Worm (Caenorhabditis elegans) whole organism, L1 larva: Measurements from ENCODE around the gene C42D8.9.
A peak's percentile ranks its signal among the peaks of the same experiment; 100 is the strongest.

Source experiments
- C34B4.2 ChIP-seq: sonication (generic microtip); optimal IDR thresholded peaks from 2 replicates; lab custom pipeline; 2017; ENCODE audit warnings: mild to moderate bottlenecking, missing genetic modification characterization, missing compliant biosample characterization
- F16B12.6 ChIP-seq: fragments of 150-350 bp; optimal IDR thresholded peaks from 2 replicates; lab custom pipeline; 2014; ENCODE audit warnings: missing biosample characterization, missing genetic modification characterization
- alr-1 ChIP-seq: fragments of 200-800 bp; sonication (Bioruptor generic); optimal IDR thresholded peaks from 2 replicates; lab custom pipeline; 2018; ENCODE audit warnings: borderline replicate concordance, mild to moderate bottlenecking, missing genetic modification characterization, missing compliant biosample characterization
- aly-2 ChIP-seq: fragments of 150-350 bp; optimal IDR thresholded peaks from 2 replicates; lab custom pipeline; 2014; ENCODE audit warnings: missing biosample characterization, missing genetic modification characterization
- ama-1 ChIP-seq: fragments of 150-350 bp; optimal IDR thresholded peaks from 2 replicates; lab custom pipeline; 2014
- blmp-1 ChIP-seq: fragments of 150-350 bp; optimal IDR thresholded peaks from 2 replicates; lab custom pipeline; 2014; ENCODE audit warnings: missing biosample characterization, missing genetic modification characterization
- ceh-63 ChIP-seq: fragments of 200-800 bp; sonication (Bioruptor generic); optimal IDR thresholded peaks from 2 replicates; lab custom pipeline; 2018; ENCODE audit warnings: mild to moderate bottlenecking, missing genetic modification characterization, missing compliant biosample characterization
- ceh-8 ChIP-seq: fragments of 200-800 bp; sonication (Bioruptor generic); optimal IDR thresholded peaks from 2 replicates; lab custom pipeline; 2018; ENCODE audit warnings: mild to moderate bottlenecking, missing genetic modification characterization, moderate library complexity, missing compliant biosample characterization
- ceh-82 ChIP-seq, 3 experiments: fragments of 150-350 bp in 1 of 3; sonication (generic microtip) in 2 of 3; optimal IDR thresholded peaks; 2 replicates each; lab custom pipeline; 2014 to 2017; ENCODE audit warnings: missing biosample characterization in 3 of 3, missing genetic modification characterization in 3 of 3
- ceh-90 ChIP-seq: sonication (generic microtip); optimal IDR thresholded peaks from 2 replicates; lab custom pipeline; 2016; ENCODE audit warnings: missing genetic modification characterization, missing compliant biosample characterization
- ces-1 ChIP-seq: fragments of 150-350 bp; optimal IDR thresholded peaks from 2 replicates; lab custom pipeline; 2014; ENCODE audit warnings: missing biosample characterization, missing genetic modification reagents, missing genetic modification characterization
- dpl-1 ChIP-seq, 3 experiments: fragments of 150-350 bp in 2 of 3; sonication (generic microtip) in 1 of 3; optimal IDR thresholded peaks; 2 replicates each; lab custom pipeline; 2014 to 2017; ENCODE audit warnings: missing biosample characterization in 3 of 3, missing genetic modification characterization in 3 of 3, missing genetic modification reagents in 3 of 3
- egl-13 ChIP-seq: sonication (generic microtip); optimal IDR thresholded peaks from 2 replicates; lab custom pipeline; 2016; ENCODE audit warnings: missing genotype, missing genetic modification reagents, missing genetic modification characterization, missing compliant biosample characterization
- egl-27 ChIP-seq, 2 experiments: fragments of 150-350 bp in 1 of 2; sonication (generic microtip); optimal IDR thresholded peaks; 3 replicates each; lab custom pipeline; 2017 to 2018; ENCODE audit warnings: missing biosample characterization in 2 of 2, missing genetic modification characterization in 2 of 2, missing genetic modification reagents in 2 of 2
- elt-2 ChIP-seq: sonication (generic microtip); optimal IDR thresholded peaks from 2 replicates; lab custom pipeline; 2016; ENCODE audit warnings: missing genetic modification characterization, mild to moderate bottlenecking, inconsistent platforms, missing compliant biosample characterization, missing genetic modification reagents
- elt-3 ChIP-seq, 6 experiments: fragments of 150-350 bp in 1 of 6; sonication (generic microtip); optimal IDR thresholded peaks; 2 replicates each; lab custom pipeline; 2017 to 2018; ENCODE audit warnings: missing biosample characterization in 6 of 6, missing genetic modification characterization in 6 of 6, inconsistent platforms in 1 of 6
- fkh-8 ChIP-seq: sonication (generic microtip); optimal IDR thresholded peaks from 2 replicates; lab custom pipeline; 2016; ENCODE audit warnings: mild to moderate bottlenecking, missing genetic modification characterization, missing compliant biosample characterization
- fos-1 ChIP-seq: fragments of 150-350 bp; optimal IDR thresholded peaks from 2 replicates; lab custom pipeline; 2014; ENCODE audit warnings: missing biosample characterization, missing genetic modification characterization
- grh-1 ChIP-seq: fragments of 200-800 bp; sonication (Bioruptor generic); IDR thresholded peaks from 2 replicates; pipeline ENCODE4 v1.3.6; 2022; ENCODE audit warnings: missing genetic modification reagents, missing genetic modification characterization, missing compliant biosample characterization
- hlh-17 ChIP-seq: fragments of 200-800 bp; sonication (Bioruptor generic); optimal IDR thresholded peaks from 2 replicates; lab custom pipeline; 2018; ENCODE audit warnings: missing genetic modification characterization, mild to moderate bottlenecking, missing compliant biosample characterization, moderate library complexity, borderline replicate concordance
- hpl-2 ChIP-seq: fragments of 150-350 bp; optimal IDR thresholded peaks from 2 replicates; lab custom pipeline; 2014; ENCODE audit warnings: missing biosample characterization, missing genetic modification reagents, missing genetic modification characterization
- lin-13 ChIP-seq: fragments of 150-350 bp; optimal IDR thresholded peaks from 2 replicates; lab custom pipeline; 2014; ENCODE audit warnings: missing biosample characterization, missing genetic modification reagents, missing genetic modification characterization
- lin-15B ChIP-seq: fragments of 150-350 bp; sonication (generic microtip); optimal IDR thresholded peaks from 3 replicates; lab custom pipeline; 2014; ENCODE audit warnings: missing biosample characterization, missing genetic modification characterization
- lin-35 ChIP-seq, 2 experiments: fragments of 150-350 bp; optimal IDR thresholded peaks; 2 replicates each; lab custom pipeline; 2014; ENCODE audit warnings: missing biosample characterization in 2 of 2, missing genetic modification characterization in 2 of 2, missing genetic modification reagents in 2 of 2
- lin-39 ChIP-seq: fragments of 150-350 bp; optimal IDR thresholded peaks from 2 replicates; lab custom pipeline; 2014; ENCODE audit warnings: missing biosample characterization, missing genetic modification reagents, missing genetic modification characterization
- lir-3 ChIP-seq: sonication (generic microtip); optimal IDR thresholded peaks from 2 replicates; lab custom pipeline; 2016; ENCODE audit warnings: mild to moderate bottlenecking, missing genetic modification characterization, moderate library complexity, missing compliant biosample characterization; ENCODE audit not compliant: poor library complexity
- lsy-2 ChIP-seq, 2 experiments: fragments of 150-350 bp; optimal IDR thresholded peaks; 2 replicates each; lab custom pipeline; 2014; ENCODE audit warnings: missing biosample characterization in 2 of 2, missing genetic modification characterization in 2 of 2
- mef-2 ChIP-seq: fragments of 150-350 bp; optimal IDR thresholded peaks from 2 replicates; lab custom pipeline; 2014; ENCODE audit warnings: missing biosample characterization, missing genetic modification characterization
- mep-1 ChIP-seq: fragments of 150-350 bp; optimal IDR thresholded peaks from 2 replicates; lab custom pipeline; 2014; ENCODE audit warnings: missing biosample characterization, missing genetic modification characterization
- nhr-19 ChIP-seq: fragments of 200-800 bp; sonication (Bioruptor generic); conservative IDR thresholded peaks from 2 replicates; pipeline ENCODE4 v1.3.6; 2022; ENCODE audit warnings: missing genetic modification characterization, missing compliant biosample characterization
- nhr-28 ChIP-seq: fragments of 150-350 bp; optimal IDR thresholded peaks from 2 replicates; lab custom pipeline; 2014; ENCODE audit warnings: missing biosample characterization, missing genetic modification characterization
- nhr-47 ChIP-seq: sonication (generic microtip); optimal IDR thresholded peaks from 2 replicates; lab custom pipeline; 2016; ENCODE audit warnings: mild to moderate bottlenecking, missing genetic modification characterization, moderate library complexity, missing compliant biosample characterization
- nhr-71 ChIP-seq: sonication (generic microtip); optimal IDR thresholded peaks from 2 replicates; lab custom pipeline; 2016; ENCODE audit warnings: mild to moderate bottlenecking, missing genetic modification characterization, moderate library complexity, missing compliant biosample characterization
- nhr-77 ChIP-seq: fragments of 150-350 bp; optimal IDR thresholded peaks from 2 replicates; lab custom pipeline; 2014; ENCODE audit warnings: missing biosample characterization, missing genetic modification characterization
- nhr-90 ChIP-seq: sonication (generic microtip); optimal IDR thresholded peaks from 2 replicates; lab custom pipeline; 2016; ENCODE audit warnings: mild to moderate bottlenecking, missing genetic modification characterization, missing compliant biosample characterization; ENCODE audit not compliant: poor library complexity
- pax-3 ChIP-seq: fragments of 200-800 bp; sonication (Bioruptor generic); optimal IDR thresholded peaks from 2 replicates; lab custom pipeline; 2018; ENCODE audit warnings: mild to moderate bottlenecking, missing genetic modification characterization, moderate library complexity, missing compliant biosample characterization
- skn-1 ChIP-seq: fragments of 150-350 bp; optimal IDR thresholded peaks from 2 replicates; lab custom pipeline; 2014; ENCODE audit warnings: missing biosample characterization, missing genetic modification characterization
- sox-4 ChIP-seq: sonication (generic microtip); optimal IDR thresholded peaks from 2 replicates; lab custom pipeline; 2016; ENCODE audit warnings: missing genetic modification characterization, missing compliant biosample characterization
- sptf-1 ChIP-seq: fragments of 150-350 bp; optimal IDR thresholded peaks from 2 replicates; lab custom pipeline; 2014; ENCODE audit warnings: missing biosample characterization, missing genetic modification characterization
- swsn-7 ChIP-seq: sonication (generic microtip); optimal IDR thresholded peaks from 2 replicates; lab custom pipeline; 2016; ENCODE audit warnings: missing genetic modification characterization, missing compliant biosample characterization
- tbx-2 ChIP-seq: sonication (generic microtip); optimal IDR thresholded peaks from 2 replicates; lab custom pipeline; 2016; ENCODE audit warnings: missing genetic modification characterization, missing compliant biosample characterization
- tlp-1 ChIP-seq: fragments of 150-350 bp; optimal IDR thresholded peaks from 2 replicates; lab custom pipeline; 2014; ENCODE audit warnings: missing biosample characterization, missing genetic modification characterization
- unc-130 ChIP-seq: fragments of 150-350 bp; optimal IDR thresholded peaks from 2 replicates; lab custom pipeline; 2017; ENCODE audit warnings: missing biosample characterization, missing genetic modification characterization, inconsistent platforms
- unc-30 ChIP-seq: sonication (generic microtip); optimal IDR thresholded peaks from 2 replicates; lab custom pipeline; 2017; ENCODE audit warnings: missing biosample characterization, missing genetic modification characterization
- unc-62 ChIP-seq: fragments of 150-350 bp; optimal IDR thresholded peaks from 2 replicates; lab custom pipeline; 2014; ENCODE audit warnings: missing biosample characterization, missing genetic modification reagents, missing genetic modification characterization
- unc-86 ChIP-seq: sonication (generic microtip); optimal IDR thresholded peaks from 2 replicates; lab custom pipeline; 2016; ENCODE audit warnings: missing genetic modification characterization, missing compliant biosample characterization
- unc-98 ChIP-seq: fragments of 200-800 bp; sonication (Bioruptor generic); IDR thresholded peaks from 2 replicates; pipeline ENCODE4 v1.3.6; 2022; ENCODE audit warnings: missing genetic modification characterization, missing compliant biosample characterization
- xbp-1 ChIP-seq: sonication (generic microtip); optimal IDR thresholded peaks from 2 replicates; lab custom pipeline; 2016; ENCODE audit warnings: missing genetic modification characterization, missing compliant biosample characterization
- ztf-4 ChIP-seq: fragments of 150-350 bp; optimal IDR thresholded peaks from 2 replicates; lab custom pipeline; 2014; ENCODE audit warnings: missing biosample characterization, missing genetic modification characterization

The C42D8.9 gene

ce11 chrX:5079297-5079696 is 27.5 kb downstream of the C42D8.9 start (continued):
- peak in 5 of 6 experiments; percentile 44 to 90 (median 68) for TF ChIP-seq elt-3 (tag; optimal IDR thresholded peaks at IDR 0.05; lab: Kevin White, UChicago)
- TF ChIP-seq alr-1 (tag; lab: Kevin White, UChicago), result no peak
- no peak for TF ChIP-seq nhr-28
- no peak for TF ChIP-seq skn-1
- peak; percentile 22 for TF ChIP-seq nhr-90 (tag; lab: Kevin White, UChicago)
- no peak for TF ChIP-seq unc-62 (GFP tag; lab: Kevin White, UChicago)
- TF ChIP-seq egl-27 (tag; optimal IDR thresholded peaks at IDR 0.05; lab: Kevin White, UChicago), result no peak
- TF ChIP-seq aly-2 (tag; lab: Kevin White, UChicago), result no peak
- TF ChIP-seq mef-2 (tag; lab: Kevin White, UChicago), result no peak
- peak in 1 of 2 experiments; percentile 12 for TF ChIP-seq lin-35 (GFP tag; optimal IDR thresholded peaks at IDR 0.05; lab: Kevin White, UChicago)
- no peak for TF ChIP-seq ceh-8
- peak in 1 of 2 experiments; percentile 51 for TF ChIP-seq lsy-2 (tag; optimal IDR thresholded peaks at IDR 0.05; lab: Kevin White, UChicago)
- TF ChIP-seq unc-30 (tag; lab: Kevin White, UChicago), result no peak
- peak; percentile 46 for TF ChIP-seq nhr-71 (tag; lab: Kevin White, UChicago)
- peak; percentile 3 for TF ChIP-seq mep-1 (tag; lab: Kevin White, UChicago)
- TF ChIP-seq ceh-90 (tag; lab: Kevin White, UChicago), result no peak
- TF ChIP-seq swsn-7, result no peak
- no peak for TF ChIP-seq fos-1 (tag; lab: Kevin White, UChicago)
- no peak for TF ChIP-seq nhr-47
- no peak for TF ChIP-seq ces-1 (GFP tag; lab: Kevin White, UChicago)
- TF ChIP-seq nhr-19 (GFP tag; lab: Robert Waterston, UW), result no peak
- TF ChIP-seq unc-130 (tag; lab: Kevin White, UChicago), result peak; percentile 27
- no peak for TF ChIP-seq lin-15B (tag; lab: Kevin White, UChicago)
- TF ChIP-seq C34B4.2, result no peak
- no peak for TF ChIP-seq lin-39 (tag; lab: Kevin White, UChicago)
- TF ChIP-seq elt-2 (tag; lab: Kevin White, UChicago), result no peak
- TF ChIP-seq blmp-1 (tag; lab: Kevin White, UChicago), result peak; percentile 53
- TF ChIP-seq sptf-1 (tag; lab: Kevin White, UChicago), result no peak
- TF ChIP-seq hpl-2, result no peak
- no peak for TF ChIP-seq dpl-1 (GFP tag; optimal IDR thresholded peaks at IDR 0.05; lab: Kevin White, UChicago)

ce11 chrX:5077696-5078343 is 29.0 kb downstream of the C42D8.9 start, which contains the start of gene cal-5:
TSS of gene cal-5 (minus strand) at chrX:5077961.
- no peak for TF ChIP-seq hlh-17
- TF ChIP-seq ama-1 (lab: Kevin White, UChicago), result no peak
- no peak for TF ChIP-seq lir-3 (tag; lab: Kevin White, UChicago)
- no peak for TF ChIP-seq ceh-63 (GFP tag; lab: Kevin White, UChicago)
- no peak for TF ChIP-seq pax-3 (tag; lab: Kevin White, UChicago)
- TF ChIP-seq nhr-47, result peak; percentile 26
- TF ChIP-seq tbx-2 (tag; lab: Kevin White, UChicago), result peak; percentile 37
- TF ChIP-seq F16B12.6 (tag; lab: Kevin White, UChicago), result no peak
- no peak for TF ChIP-seq nhr-77
- TF ChIP-seq unc-30 (tag; lab: Kevin White, UChicago), result no peak
- no peak for TF ChIP-seq xbp-1 (tag; lab: Kevin White, UChicago)
- no peak for TF ChIP-seq fkh-8 (tag; lab: Kevin White, UChicago)
- TF ChIP-seq ceh-90 (tag; lab: Kevin White, UChicago), result no peak
- TF ChIP-seq egl-13 (tag; lab: Kevin White, UChicago), result no peak
- TF ChIP-seq unc-98 (GFP tag; lab: Robert Waterston, UW), result no peak
- TF ChIP-seq egl-27 (tag; optimal IDR thresholded peaks at IDR 0.05; lab: Kevin White, UChicago), result no peak
- no peak for TF ChIP-seq unc-86 (tag; lab: Kevin White, UChicago)
- TF ChIP-seq ceh-82 (tag; optimal IDR thresholded peaks at IDR 0.05; lab: Kevin White, UChicago), result peak in 1 of 3 experiments; percentile 2
- peak; percentile 50 for TF ChIP-seq nhr-90 (tag; lab: Kevin White, UChicago)
- TF ChIP-seq blmp-1 (tag; lab: Kevin White, UChicago), result peak; percentile 10
- TF ChIP-seq unc-130 (tag; lab: Kevin White, UChicago), result no peak
- TF ChIP-seq ztf-4 (tag; lab: Kevin White, UChicago), result no peak
- no peak for TF ChIP-seq lin-35 (GFP tag; optimal IDR thresholded peaks at IDR 0.05; lab: Kevin White, UChicago)
- 0 out of 2 replicates have a peak, but pooled peaks have one; percentile 15 for TF ChIP-seq grh-1 (GFP tag; lab: Robert Waterston, UW)
- no peak for TF ChIP-seq alr-1 (tag; lab: Kevin White, UChicago)
- TF ChIP-seq lin-13 (GFP tag; lab: Kevin White, UChicago), result no peak
- 0 out of 2 replicates have a peak, but pooled peaks have one; percentile 10 for TF ChIP-seq nhr-19 (GFP tag; lab: Robert Waterston, UW)
- no peak for TF ChIP-seq tlp-1 (tag; lab: Kevin White, UChicago)
- TF ChIP-seq lin-15B (tag; lab: Kevin White, UChicago), result no peak
- TF ChIP-seq sox-4 (tag; lab: Kevin White, UChicago), result no peak
